Fruit fly (Drosophila melanogaster) whole organism, adult: ENCODE data around the gene Alg7.

ENCODE experiments used
- CG11617 ChIP-seq: fragments of 200-800 bp; sonication (Bioruptor generic); optimal IDR thresholded peaks from 2 replicates; lab custom pipeline; 2017; ENCODE audit warnings: mild to moderate bottlenecking, missing biosample characterization, missing genetic modification reagents, missing genetic modification characterization
- CG12768 ChIP-seq: fragments of 200-800 bp; sonication (Bioruptor generic); optimal IDR thresholded peaks from 2 replicates; lab custom pipeline; 2017; ENCODE audit warnings: missing biosample characterization, missing genetic modification characterization, mild to moderate bottlenecking, moderate library complexity, missing genetic modification reagents
- CG14711 ChIP-seq: fragments of 200-800 bp; sonication (Bioruptor generic); optimal IDR thresholded peaks from 2 replicates; lab custom pipeline; 2018; ENCODE audit warnings: missing biosample characterization, mild to moderate bottlenecking, missing genetic modification characterization, moderate library complexity
- CG1620 ChIP-seq: fragments of 200-800 bp; sonication (Bioruptor generic); optimal IDR thresholded peaks from 2 replicates; lab custom pipeline; 2016; ENCODE audit warnings: missing biosample characterization, missing genetic modification characterization
- CG33017 ChIP-seq: fragments of 200-800 bp; sonication (Bioruptor generic); optimal IDR thresholded peaks from 2 replicates; lab custom pipeline; 2018; ENCODE audit warnings: missing biosample characterization, mild to moderate bottlenecking, missing genetic modification characterization, moderate library complexity
- CG5204 ChIP-seq: fragments of 200-800 bp; sonication (Bioruptor generic); optimal IDR thresholded peaks from 2 replicates; lab custom pipeline; 2016; ENCODE audit warnings: missing biosample characterization, missing genetic modification characterization
- CG7045 ChIP-seq: fragments of 200-800 bp; sonication (Bioruptor generic); optimal IDR thresholded peaks from 2 replicates; lab custom pipeline; 2017; ENCODE audit warnings: missing biosample characterization, mild to moderate bottlenecking, missing genetic modification characterization
- Crg-1 ChIP-seq: fragments of 200-800 bp; sonication (Bioruptor generic); optimal IDR thresholded peaks from 2 replicates; lab custom pipeline; 2016; ENCODE audit warnings: missing biosample characterization, missing genetic modification characterization
- Mnt ChIP-seq: fragments of 200-800 bp; sonication (Bioruptor generic); optimal IDR thresholded peaks from 2 replicates; lab custom pipeline; 2016; ENCODE audit warnings: missing biosample characterization, mild to moderate bottlenecking, missing genetic modification characterization
- bab1 ChIP-seq: fragments of 200-800 bp; sonication (Bioruptor generic); optimal IDR thresholded peaks from 3 replicates; lab custom pipeline; 2019; ENCODE audit warnings: missing biosample characterization, mild to moderate bottlenecking, missing genetic modification characterization, moderate library complexity
- kay ChIP-seq: fragments of 200-800 bp; sonication (Bioruptor generic); peaks from one replicate; lab custom pipeline; 2016; ENCODE audit warnings: missing biosample characterization, missing genetic modification characterization, borderline replicate concordance
- ovo ChIP-seq: fragments of 200-800 bp; sonication (Bioruptor generic); optimal IDR thresholded peaks from 2 replicates; lab custom pipeline; 2016; ENCODE audit warnings: missing biosample characterization, missing genetic modification characterization
- pad ChIP-seq: fragments of 200-800 bp; sonication (Bioruptor generic); optimal IDR thresholded peaks from 3 replicates; lab custom pipeline; 2017; ENCODE audit warnings: missing biosample characterization, missing genetic modification characterization, mild to moderate bottlenecking, moderate library complexity, missing genetic modification reagents

DNA sequence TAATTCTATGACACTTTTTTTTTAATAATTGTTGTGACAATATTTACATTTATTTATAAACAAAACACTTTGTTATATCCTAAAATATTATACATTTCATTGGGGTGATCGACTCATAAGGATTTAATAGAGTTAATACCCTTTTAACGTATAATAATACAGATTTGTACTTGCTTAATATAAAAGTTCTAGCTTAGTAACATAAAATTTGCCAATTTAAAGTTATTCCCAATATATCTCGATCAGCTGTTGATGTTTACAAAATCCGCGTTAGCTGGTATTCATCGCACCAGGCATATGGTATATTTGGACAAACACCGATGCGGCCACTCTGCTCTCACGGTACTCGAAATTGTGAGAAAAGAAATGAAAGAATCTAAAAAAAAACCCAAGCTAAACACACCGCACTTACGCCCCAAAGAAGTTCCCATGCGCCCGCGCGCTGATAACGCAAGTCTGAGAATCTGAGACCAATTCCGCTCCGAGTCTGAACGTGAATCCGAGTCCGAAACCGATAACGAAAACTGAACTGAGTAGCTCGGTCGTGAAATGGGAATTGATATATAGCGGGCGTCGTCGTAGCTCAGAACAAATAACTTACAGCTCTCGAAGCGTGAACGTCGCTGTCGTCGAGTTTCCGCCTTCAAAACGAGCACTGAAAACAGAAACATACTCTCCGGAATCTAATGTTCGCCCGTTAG lies 24.5 kb downstream of the Alg7 start, which contains the start of gene Pect:
- TF ChIP-seq Crg-1 (GFP tag; lab: Kevin White, UChicago): peak; percentile 35
- TF ChIP-seq CG33017: peak; percentile 74
- no peak for TF ChIP-seq ovo (GFP tag; lab: Kevin White, UChicago)
- TF ChIP-seq kay (GFP tag; lab: Kevin White, UChicago): no peak
- TF ChIP-seq CG12768: peak; percentile 43
- TF ChIP-seq CG14711: no peak
- TF ChIP-seq CG5204 (GFP tag; lab: Kevin White, UChicago): no peak
- peak; percentile 12 for TF ChIP-seq bab1
- TF ChIP-seq Mnt (GFP tag; lab: Kevin White, UChicago): peak; percentile 93
- peak; percentile 37 for TF ChIP-seq CG1620 (GFP tag; lab: Kevin White, UChicago)
- TF ChIP-seq CG11617 (GFP tag; lab: Kevin White, UChicago): peak; percentile 37
- TF ChIP-seq pad (GFP tag; lab: Kevin White, UChicago): no peak
- TF ChIP-seq CG7045 (GFP tag; lab: Kevin White, UChicago): no peak
